Worm (Caenorhabditis elegans) whole organism, L2 larva: ENCODE measurements around the gene C02G6.3.

ENCODE experiments used
- R02D3.7 ChIP-seq: fragments of 150-350 bp; optimal IDR thresholded peaks from 2 replicates; lab custom pipeline; 2014; ENCODE audit warnings: missing biosample characterization, missing genetic modification characterization
- ceh-82 ChIP-seq: fragments of 150-350 bp; optimal IDR thresholded peaks from 2 replicates; lab custom pipeline; 2014; ENCODE audit warnings: missing biosample characterization, missing genetic modification characterization
- dmd-4 ChIP-seq: sonication (generic microtip); optimal IDR thresholded peaks from 2 replicates; lab custom pipeline; 2017; ENCODE audit warnings: missing biosample characterization, missing genetic modification characterization
- egl-27 ChIP-seq: sonication (generic microtip); optimal IDR thresholded peaks from 3 replicates; lab custom pipeline; 2017; ENCODE audit warnings: missing biosample characterization, missing genetic modification reagents, missing genetic modification characterization
- lsy-2 ChIP-seq, 2 experiments: fragments of 150-350 bp in 1 of 2; sonication (generic microtip) in 1 of 2; optimal IDR thresholded peaks; 2 replicates each; lab custom pipeline; 2014 to 2017; ENCODE audit warnings: missing biosample characterization in 2 of 2, missing genetic modification characterization in 2 of 2
- mdl-1 ChIP-seq, 2 experiments: fragments of 150-350 bp in 1 of 2; sonication (generic microtip) in 1 of 2; optimal IDR thresholded peaks; 2 replicates each; lab custom pipeline; 2017; ENCODE audit warnings: missing biosample characterization in 2 of 2, missing genetic modification characterization in 2 of 2
- nhr-21 ChIP-seq: fragments of 150-350 bp; optimal IDR thresholded peaks from 2 replicates; lab custom pipeline; 2014; ENCODE audit warnings: missing biosample characterization, missing genetic modification characterization
- nhr-237 ChIP-seq: fragments of 150-350 bp; optimal IDR thresholded peaks from 2 replicates; lab custom pipeline; 2014; ENCODE audit warnings: missing biosample characterization, missing genetic modification characterization
- nhr-25 ChIP-seq: fragments of 150-350 bp; sonication (generic microtip); optimal IDR thresholded peaks from 3 replicates; lab custom pipeline; 2014; ENCODE audit warnings: missing biosample characterization, missing genetic modification characterization
- unc-62 ChIP-seq: fragments of 150-350 bp; optimal IDR thresholded peaks from 2 replicates; lab custom pipeline; 2014; ENCODE audit warnings: missing biosample characterization, missing genetic modification reagents, missing genetic modification characterization
- zag-1 ChIP-seq: fragments of 150-350 bp; optimal IDR thresholded peaks from 2 replicates; lab custom pipeline; 2014; ENCODE audit warnings: missing biosample characterization, missing genetic modification characterization
- ztf-11 ChIP-seq: sonication (generic microtip); optimal IDR thresholded peaks from 2 replicates; lab custom pipeline; 2017; ENCODE audit warnings: missing biosample characterization, missing genetic modification characterization

DNA sequence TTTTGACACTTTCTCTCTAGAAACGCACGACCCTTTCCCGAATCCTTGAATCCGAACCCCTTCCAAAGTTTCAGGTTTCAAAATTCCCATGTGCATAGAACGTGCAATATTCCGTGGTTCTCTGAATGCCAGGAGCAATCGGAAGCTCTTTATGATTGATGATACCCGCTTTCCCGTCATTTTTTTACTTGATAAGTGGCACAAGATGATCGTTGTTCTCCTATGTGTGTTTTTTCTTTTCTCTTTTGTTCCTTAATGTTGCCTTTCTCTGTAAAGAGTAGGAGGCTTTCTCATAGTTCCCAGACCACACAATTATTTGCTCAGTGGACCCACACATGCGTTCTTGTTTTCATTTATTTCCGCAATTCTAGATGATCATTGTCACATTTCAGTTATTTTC lies 8.7 kb downstream of the C02G6.3 start:
- TF ChIP-seq nhr-237 (tag; lab: Kevin White, UChicago) = no peak
- TF ChIP-seq egl-27 (tag; lab: Kevin White, UChicago) = no peak
- no peak for TF ChIP-seq nhr-21
- TF ChIP-seq nhr-25 (tag; lab: Kevin White, UChicago) = no peak
- no peak for TF ChIP-seq unc-62 (GFP tag; lab: Kevin White, UChicago)
- TF ChIP-seq lsy-2 (tag; optimal IDR thresholded peaks at IDR 0.05; lab: Kevin White, UChicago) = no peak
- no peak for TF ChIP-seq dmd-4
- TF ChIP-seq zag-1 = no peak
- TF ChIP-seq ceh-82 (tag; lab: Kevin White, UChicago) = no peak
- no peak for TF ChIP-seq R02D3.7 (tag; lab: Kevin White, UChicago)
- no peak for TF ChIP-seq mdl-1 (tag; optimal IDR thresholded peaks at IDR 0.05; lab: Kevin White, UChicago)
- no peak for TF ChIP-seq ztf-11
